Fruit fly (Drosophila melanogaster): ENCODE measurements around the gene CG14258.

DNA sequence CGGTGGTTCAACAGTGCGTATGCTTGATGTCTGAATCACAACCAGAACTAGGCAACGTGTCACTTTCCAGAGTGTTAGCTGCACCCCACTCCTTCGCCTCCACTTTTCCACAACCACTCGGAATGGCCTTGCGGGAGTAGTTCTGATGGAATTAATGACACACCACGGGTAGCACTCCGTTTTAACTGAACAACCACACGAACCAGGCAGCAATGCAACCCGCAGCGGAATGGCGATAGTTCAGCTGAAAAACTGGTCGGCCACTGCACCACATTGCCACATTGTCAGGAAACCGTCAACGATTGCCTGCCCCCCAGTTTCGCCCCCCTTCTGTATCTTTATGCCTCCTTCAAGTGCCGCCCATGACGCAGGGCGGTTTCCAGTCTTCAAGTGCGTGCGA is 5.4 kb upstream of the CG14258 start, which contains the start of gene Cpr97Ea:
- no peak for TF ChIP-seq Mnt (GFP tag; optimal IDR thresholded peaks at IDR 0.05)
- TF ChIP-seq bab1 (GFP tag; optimal IDR thresholded peaks at IDR 0.05): no peak
- no peak for TF ChIP-seq tj (GFP tag; optimal IDR thresholded peaks at IDR 0.05)
